Worm (Caenorhabditis elegans) whole organism, L4/young adult: ENCODE results near the gene tmem-218.

Experiments
- W03F9.2 ChIP-seq: fragments of 150-350 bp; optimal IDR thresholded peaks from 2 replicates; lab custom pipeline; 2014; ENCODE audit warnings: missing biosample characterization, missing genetic modification characterization
- him-1 ChIP-seq: sonication (generic microtip); optimal IDR thresholded peaks from 2 replicates; lab custom pipeline; 2016; ENCODE audit warnings: missing genotype, missing genetic modification reagents, missing genetic modification characterization, missing compliant biosample characterization

ce11 chrX:17638460-17638859, 11.0 kb upstream of the tmem-218 start:
- TF ChIP-seq him-1 (tag; lab: Kevin White, UChicago) (no peak), W03F9.2 (no peak)
